Worm (Caenorhabditis elegans): Measurements from ENCODE around the gene nceh-1.

Gene nceh-1

ce11 chrV:19377014-19377494 lies at the start of gene nceh-1:
TSS of gene nceh-1 (plus strand) at chrV:19377444.
- peak; percentile 37 for TF ChIP-seq elt-2 (tag; optimal IDR thresholded peaks at IDR 0.05)
- TF ChIP-seq hlh-6 (tag; optimal IDR thresholded peaks at IDR 0.05): no peak

- TF ChIP-seq F13H6.1 (tag; optimal IDR thresholded peaks at IDR 0.05) (no peak), ref-2 (tag; optimal IDR thresholded peaks at IDR 0.05) (no peak), unc-42 (tag; optimal IDR thresholded peaks at IDR 0.05) (no peak), rnt-1 (tag; optimal IDR thresholded peaks at IDR 0.05) (no peak), ceh-24 (tag; optimal IDR thresholded peaks at IDR 0.05) (no peak)
Measured at ce11 chrV:19329263-19329662, 48.0 kb upstream of the nceh-1 start, which contains the start of gene fbxb-65. TSS of gene fbxb-65 (plus strand) at chrV:19329563.

- TF ChIP-seq ceh-48 (tag; optimal IDR thresholded peaks at IDR 0.05) (peak; percentile 11), pha-2 (tag; optimal IDR thresholded peaks at IDR 0.05) (no peak), ceh-31 (tag; optimal IDR thresholded peaks at IDR 0.05) (no peak), ceh-9 (tag; optimal IDR thresholded peaks at IDR 0.05) (no peak)
Measured at ce11 chrV:19337333-19337732, 39.9 kb upstream of the nceh-1 start.

- TF ChIP-seq ceh-14 (tag; optimal IDR thresholded peaks at IDR 0.05) (no peak), pqm-1 (tag; optimal IDR thresholded peaks at IDR 0.05) (no peak), ztf-16 (tag; optimal IDR thresholded peaks at IDR 0.05) (no peak), unc-42 (tag; optimal IDR thresholded peaks at IDR 0.05) (no peak), K02D7.2 (tag; optimal IDR thresholded peaks at IDR 0.05) (no peak), pat-9 (tag; optimal IDR thresholded peaks at IDR 0.05) (no peak), F13H6.1 (tag; optimal IDR thresholded peaks at IDR 0.05) (no peak), ceh-24 (tag; optimal IDR thresholded peaks at IDR 0.05) (no peak)
Measured at ce11 chrV:19351944-19352343, 25.3 kb upstream of the nceh-1 start.

- TF ChIP-seq sox-4 (tag; optimal IDR thresholded peaks at IDR 0.05) (no peak), ceh-19 (GFP tag; optimal IDR thresholded peaks at IDR 0.05) (no peak), zip-5 (tag; optimal IDR thresholded peaks at IDR 0.05) (no peak), elt-2 (tag; optimal IDR thresholded peaks at IDR 0.05) (peak; percentile 56), ceh-30 (tag; optimal IDR thresholded peaks at IDR 0.05) (no peak), unc-42 (tag; optimal IDR thresholded peaks at IDR 0.05) (peak; percentile 54), ceh-2 (tag; optimal IDR thresholded peaks at IDR 0.05) (no peak), npax-4 (tag; optimal IDR thresholded peaks at IDR 0.05) (no peak), ceh-18 (tag; optimal IDR thresholded peaks at IDR 0.05) (no peak), eyg-1 (tag; optimal IDR thresholded peaks at IDR 0.05) (no peak), fkh-6 (tag; optimal IDR thresholded peaks at IDR 0.05) (no peak), syd-9 (tag; optimal IDR thresholded peaks at IDR 0.05) (no peak)
Measured at ce11 chrV:19354506-19354905, 22.7 kb upstream of the nceh-1 start.

ce11 chrV:19355219-19355618 lies 22.0 kb upstream of the nceh-1 start:
- TF ChIP-seq fax-1 (tag; optimal IDR thresholded peaks at IDR 0.05): no peak
- TF ChIP-seq lim-6 (tag; optimal IDR thresholded peaks at IDR 0.05): no peak
- TF ChIP-seq fkh-6 (tag; optimal IDR thresholded peaks at IDR 0.05): no peak
- TF ChIP-seq hlh-8 (tag; optimal IDR thresholded peaks at IDR 0.05): no peak

ce11 chrV:19356717-19357116 lies 20.5 kb upstream of the nceh-1 start:
- TF ChIP-seq npax-4 (tag; optimal IDR thresholded peaks at IDR 0.05): no peak
- TF ChIP-seq ttx-3 (tag; optimal IDR thresholded peaks at IDR 0.05): no peak
- peak; percentile 28 for TF ChIP-seq ceh-14 (tag; optimal IDR thresholded peaks at IDR 0.05)
- peak; percentile 56 for TF ChIP-seq unc-42 (tag; optimal IDR thresholded peaks at IDR 0.05)
